Worm (Caenorhabditis elegans) whole organism, late embryonic: ENCODE measurements around the gene gro-1.

Source experiments
- F13H6.1 ChIP-seq: sonication (generic microtip); optimal IDR thresholded peaks from 2 replicates; lab custom pipeline; 2016; ENCODE audit warnings: missing genetic modification characterization, missing compliant biosample characterization
- ama-1 ChIP-seq: fragments of 150-350 bp; optimal IDR thresholded peaks from 2 replicates; lab custom pipeline; 2014
- ceh-14 ChIP-seq: sonication (generic microtip); optimal IDR thresholded peaks from 2 replicates; lab custom pipeline; 2016; ENCODE audit warnings: missing genotype, missing genetic modification characterization, missing compliant biosample characterization
- ceh-31 ChIP-seq: sonication (generic microtip); optimal IDR thresholded peaks from 2 replicates; lab custom pipeline; 2016; ENCODE audit warnings: missing genetic modification characterization, missing compliant biosample characterization
- dmd-4 ChIP-seq: sonication (generic microtip); optimal IDR thresholded peaks from 2 replicates; lab custom pipeline; 2016; ENCODE audit warnings: borderline replicate concordance, missing genetic modification characterization, missing compliant biosample characterization
- elt-2 ChIP-seq: sonication (generic microtip); optimal IDR thresholded peaks from 2 replicates; lab custom pipeline; 2016; ENCODE audit warnings: missing genetic modification reagents, missing genetic modification characterization, missing compliant biosample characterization
- fkh-10 ChIP-seq: fragments of 150-350 bp; optimal IDR thresholded peaks from 2 replicates; lab custom pipeline; 2014; ENCODE audit warnings: missing biosample characterization, missing genetic modification reagents, missing genetic modification characterization
- hlh-30 ChIP-seq: sonication (generic microtip); optimal IDR thresholded peaks from 2 replicates; lab custom pipeline; 2017; ENCODE audit warnings: antibody characterized with exemption, missing genetic modification characterization, missing compliant biosample characterization; ENCODE audit not compliant: insufficient read depth
- pha-2 ChIP-seq: sonication (generic microtip); optimal IDR thresholded peaks from 2 replicates; lab custom pipeline; 2017; ENCODE audit warnings: mild to moderate bottlenecking, missing genetic modification characterization, missing compliant biosample characterization
- pha-4 ChIP-seq: fragments of 150-350 bp; optimal IDR thresholded peaks from 2 replicates; lab custom pipeline; 2018; ENCODE audit warnings: missing biosample characterization, missing genetic modification reagents, missing genetic modification characterization
- unc-86 ChIP-seq: sonication (generic microtip); optimal IDR thresholded peaks from 2 replicates; lab custom pipeline; 2016; ENCODE audit warnings: missing genetic modification characterization, missing compliant biosample characterization

DNA sequence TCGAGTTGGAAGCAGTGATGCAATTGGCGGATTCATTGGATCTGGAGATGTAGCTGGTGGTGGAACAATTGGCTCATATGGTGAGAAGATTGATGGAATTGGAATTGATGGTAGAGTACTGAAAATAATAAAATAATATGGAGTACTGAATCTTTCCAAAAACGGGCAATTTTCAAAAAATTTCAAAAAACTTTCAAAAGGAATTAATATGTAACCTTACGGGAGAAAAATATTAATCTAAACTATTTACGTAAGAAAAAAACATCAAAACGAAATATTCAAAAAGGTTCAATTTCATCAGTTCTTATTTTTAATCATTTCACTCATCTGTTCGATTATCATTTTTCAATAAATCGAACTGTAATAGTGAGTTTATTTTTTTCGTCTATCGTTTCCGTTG is 4.9 kb downstream of the gro-1 start, which contains the start of gene ZC395.4:
- TF ChIP-seq hlh-30 = no peak
- TF ChIP-seq ceh-14 (tag; lab: Kevin White, UChicago) = no peak
- no peak for TF ChIP-seq pha-2 (tag; lab: Kevin White, UChicago)
- TF ChIP-seq F13H6.1 (tag; lab: Kevin White, UChicago) = no peak
- TF ChIP-seq elt-2 (tag; lab: Kevin White, UChicago) = no peak
- TF ChIP-seq ceh-31 = no peak
- TF ChIP-seq ama-1 (lab: Kevin White, UChicago) = no peak
- TF ChIP-seq fkh-10 (GFP tag; lab: Kevin White, UChicago) = no peak
- no peak for TF ChIP-seq unc-86
- TF ChIP-seq dmd-4 (tag; lab: Kevin White, UChicago) = no peak
- no peak for TF ChIP-seq pha-4
